Worm (Caenorhabditis elegans) whole organism, early embryonic: ENCODE measurements around the gene ZK105.13.

ENCODE experiments used
- F13C5.2 ChIP-seq: sonication (generic microtip); optimal IDR thresholded peaks from 2 replicates; lab custom pipeline; 2017; ENCODE audit warnings: mild to moderate bottlenecking, missing genetic modification characterization, inconsistent platforms, missing compliant biosample characterization
- ama-1 ChIP-seq: fragments of 150-350 bp; optimal IDR thresholded peaks from 2 replicates; lab custom pipeline; 2014
- ets-7 ChIP-seq: sonication (generic microtip); optimal IDR thresholded peaks from 2 replicates; lab custom pipeline; 2016; ENCODE audit warnings: missing genotype, missing genetic modification characterization, missing compliant biosample characterization
- flt-1 ChIP-seq: fragments of 200-800 bp; sonication (Bioruptor generic); IDR thresholded peaks from 2 replicates; pipeline ENCODE4 v1.3.6; 2022; ENCODE audit warnings: missing genetic modification characterization, missing compliant biosample characterization
- hmbx-1 ChIP-seq: sonication (generic microtip); optimal IDR thresholded peaks from 2 replicates; lab custom pipeline; 2016; ENCODE audit warnings: mild to moderate bottlenecking, missing genetic modification characterization, missing compliant biosample characterization
- pes-1 ChIP-seq: fragments of 200-800 bp; sonication (Bioruptor generic); IDR thresholded peaks from 2 replicates; pipeline ENCODE4 v1.3.6; 2022; ENCODE audit warnings: missing genetic modification reagents, missing genetic modification characterization, missing compliant biosample characterization
- scrt-1 ChIP-seq: fragments of 200-800 bp; sonication (Bioruptor generic); IDR thresholded peaks from 2 replicates; pipeline ENCODE4 v1.3.6; 2022; ENCODE audit warnings: missing genetic modification characterization, missing compliant biosample characterization
- tra-4 ChIP-seq: sonication (generic microtip); optimal IDR thresholded peaks from 2 replicates; lab custom pipeline; 2017; ENCODE audit warnings: missing genetic modification characterization, missing compliant biosample characterization

- no peak for TF ChIP-seq F13C5.2
- TF ChIP-seq ama-1 (lab: Kevin White, UChicago): no peak
- TF ChIP-seq tra-4: no peak
- no peak for TF ChIP-seq flt-1 (GFP tag; lab: Robert Waterston, UW)
- TF ChIP-seq ets-7 (tag; lab: Kevin White, UChicago): no peak
- TF ChIP-seq hmbx-1: no peak
- TF ChIP-seq scrt-1 (GFP tag; lab: Robert Waterston, UW): no peak
- TF ChIP-seq pes-1 (GFP tag; lab: Robert Waterston, UW): no peak
Measured at ce11 chrV:7693394-7693793, 19.6 kb downstream of the ZK105.13 start, which contains the start of gene C12D5.10.
